Fruit fly (Drosophila melanogaster) whole organism, embryonic: ENCODE measurements around the gene CG17376.
A peak's percentile ranks its signal among the peaks of the same experiment; 100 is the strongest.

Experiments used
- Atf3 ChIP-seq: fragments of 200-800 bp; sonication (Bioruptor generic); optimal IDR thresholded peaks from 3 replicates; lab custom pipeline; 2016; ENCODE audit warnings: missing biosample characterization, missing genetic modification characterization
- BtbVII ChIP-seq: fragments of 200-800 bp; sonication (Bioruptor generic); optimal IDR thresholded peaks from 3 replicates; lab custom pipeline; 2017; ENCODE audit warnings: missing biosample characterization, mild to moderate bottlenecking, missing genetic modification characterization
- CG10431 ChIP-seq: fragments of 200-800 bp; sonication (Bioruptor generic); optimal IDR thresholded peaks from 3 replicates; lab custom pipeline; 2018; ENCODE audit warnings: missing biosample characterization, mild to moderate bottlenecking, missing genetic modification characterization
- CG11456 ChIP-seq: fragments of 200-800 bp; sonication (Bioruptor generic); IDR thresholded peaks from 3 replicates; pipeline ENCODE4 v1.3.6; 2022; ENCODE audit warnings: missing biosample characterization, missing genetic modification characterization
- CG1233 ChIP-seq: fragments of 200-800 bp; sonication (Bioruptor generic); optimal IDR thresholded peaks from 4 replicates; lab custom pipeline; 2018; ENCODE audit warnings: missing biosample characterization, mild to moderate bottlenecking, missing genetic modification characterization
- CG13624 ChIP-seq: fragments of 200-800 bp; sonication (Bioruptor generic); optimal IDR thresholded peaks from 2 replicates; lab custom pipeline; 2016; ENCODE audit warnings: missing biosample characterization, missing genetic modification characterization
- CG15696 ChIP-seq: fragments of 200-800 bp; sonication (Bioruptor generic); optimal IDR thresholded peaks from 2 replicates; lab custom pipeline; 2019; ENCODE audit warnings: missing biosample characterization, mild to moderate bottlenecking, missing genetic modification characterization, moderate library complexity
- CG1602 ChIP-seq: fragments of 200-800 bp; sonication (Bioruptor generic); optimal IDR thresholded peaks from 3 replicates; lab custom pipeline; 2016; ENCODE audit warnings: missing biosample characterization, missing genetic modification characterization
- CG1792 ChIP-seq: fragments of 200-800 bp; sonication (Bioruptor generic); optimal IDR thresholded peaks from 2 replicates; lab custom pipeline; 2016; ENCODE audit warnings: missing biosample characterization, missing genetic modification characterization
- CG2199 ChIP-seq: fragments of 200-800 bp; sonication (Bioruptor generic); IDR thresholded peaks from 3 replicates; pipeline ENCODE4 v1.3.6; 2022; ENCODE audit warnings: missing biosample characterization, missing genetic modification characterization
- CG34376 ChIP-seq: fragments of 200-800 bp; sonication (Bioruptor generic); optimal IDR thresholded peaks from 2 replicates; lab custom pipeline; 2018; ENCODE audit warnings: missing biosample characterization, mild to moderate bottlenecking, missing genetic modification characterization
- CG3726 ChIP-seq: fragments of 200-800 bp; sonication (Bioruptor generic); IDR thresholded peaks from 3 replicates; pipeline ENCODE4, ENCODE4 v1.3.6; 2022; ENCODE audit warnings: missing biosample characterization, missing genetic modification characterization
- CG4360 ChIP-seq: fragments of 200-800 bp; sonication (Bioruptor generic); IDR thresholded peaks from 2 replicates; pipeline ENCODE4 v1.3.6; 2022; ENCODE audit warnings: missing biosample characterization, missing genetic modification characterization
- CG7839 ChIP-seq: fragments of 200-800 bp; sonication (Bioruptor generic); optimal IDR thresholded peaks from 3 replicates; lab custom pipeline; 2018; ENCODE audit warnings: missing biosample characterization, mild to moderate bottlenecking, missing genetic modification characterization, moderate library complexity
- CG9437 ChIP-seq: fragments of 200-800 bp; sonication (Bioruptor generic); optimal IDR thresholded peaks from 2 replicates; lab custom pipeline; 2018; ENCODE audit warnings: missing biosample characterization, mild to moderate bottlenecking, missing genetic modification characterization
- CG9932 ChIP-seq: fragments of 200-800 bp; sonication (Bioruptor generic); IDR thresholded peaks from 2 replicates; pipeline ENCODE4 v1.3.6; 2022; ENCODE audit warnings: missing biosample characterization, missing genetic modification characterization
- D ChIP-seq, 2 experiments: fragments of 200-800 bp in 1 of 2; fragments of >200 bp in 1 of 2; sonication (Bioruptor generic) in 1 of 2; optimal IDR thresholded peaks; 2 replicates in 1 of 2; 3 replicates in 1 of 2; lab custom pipeline; 2017; ENCODE audit warnings: mild to moderate bottlenecking in 1 of 2, missing biosample characterization in 1 of 2, missing genetic modification characterization in 1 of 2, missing genetic modification reagents in 1 of 2
- Dp ChIP-seq: fragments of 200-800 bp; sonication (Bioruptor generic); optimal IDR thresholded peaks from 2 replicates; lab custom pipeline; 2018; ENCODE audit warnings: missing biosample characterization, mild to moderate bottlenecking, missing genetic modification characterization, moderate library complexity
- E2f1 ChIP-seq: fragments of 200-800 bp; sonication (Bioruptor generic); IDR thresholded peaks from 2 replicates; pipeline ENCODE4 v1.3.6; 2022; ENCODE audit warnings: missing biosample characterization, missing genetic modification characterization
- Hr78 ChIP-seq, 2 experiments: fragments of 200-800 bp in 1 of 2; fragments of >200 bp in 1 of 2; sonication (Bioruptor generic) in 1 of 2; optimal IDR thresholded peaks; 2 replicates each; lab custom pipeline; 2017 to 2019; ENCODE audit warnings: missing biosample characterization in 2 of 2, missing genetic modification characterization in 2 of 2, mild to moderate bottlenecking in 1 of 2, moderate library complexity in 1 of 2
- TFAM ChIP-seq: fragments of 200-800 bp; sonication (Bioruptor generic); optimal IDR thresholded peaks from 2 replicates; lab custom pipeline; 2017; ENCODE audit warnings: missing biosample characterization, missing genetic modification characterization, inconsistent platforms
- Usf ChIP-seq: fragments of 200-800 bp; sonication (Bioruptor generic); optimal IDR thresholded peaks from 2 replicates; lab custom pipeline; 2017; ENCODE audit warnings: missing genotype, missing biosample characterization, missing genetic modification characterization
- Xrp1 ChIP-seq: fragments of 200-800 bp; sonication (Bioruptor generic); IDR thresholded peaks from 2 replicates; pipeline ENCODE4 v1.3.6; 2022; ENCODE audit warnings: missing biosample characterization, missing genetic modification characterization
- bab2 ChIP-seq: fragments of 200-800 bp; sonication (Bioruptor generic); optimal IDR thresholded peaks from 2 replicates; lab custom pipeline; 2016; ENCODE audit warnings: missing biosample characterization, missing genetic modification characterization
- bigmax ChIP-seq: fragments of 200-800 bp; sonication (Bioruptor generic); optimal IDR thresholded peaks from 2 replicates; lab custom pipeline; 2018; ENCODE audit warnings: missing biosample characterization, mild to moderate bottlenecking, missing genetic modification characterization
- cg ChIP-seq: fragments of 200-800 bp; sonication (Bioruptor generic); optimal IDR thresholded peaks from 3 replicates; lab custom pipeline; 2019; ENCODE audit warnings: missing biosample characterization, mild to moderate bottlenecking, missing genetic modification characterization, moderate library complexity
- chn ChIP-seq: fragments of 200-800 bp; sonication (Bioruptor generic); optimal IDR thresholded peaks from 2 replicates; lab custom pipeline; 2016; ENCODE audit warnings: missing biosample characterization, missing genetic modification characterization
- crol ChIP-seq: fragments of 200-800 bp; sonication (Bioruptor generic); IDR thresholded peaks from 2 replicates; pipeline ENCODE4 v1.3.6; 2022; ENCODE audit warnings: missing biosample characterization, missing genetic modification characterization
- crp ChIP-seq, 2 experiments: fragments of 200-800 bp; sonication (Bioruptor generic); optimal IDR thresholded peaks; 2 replicates in 1 of 2; 3 replicates in 1 of 2; lab custom pipeline; 2017; ENCODE audit warnings: missing biosample characterization in 2 of 2, missing genetic modification characterization in 2 of 2, mild to moderate bottlenecking in 1 of 2, moderate library complexity in 1 of 2
- eve ChIP-seq, 2 experiments: fragments of >200 bp; optimal IDR thresholded peaks; 2 replicates each; lab custom pipeline; 2017; ENCODE audit warnings: missing biosample characterization in 2 of 2, missing genetic modification characterization in 2 of 2
- eyg ChIP-seq: fragments of 200-800 bp; sonication (Bioruptor generic); optimal IDR thresholded peaks from 3 replicates; lab custom pipeline; 2016; ENCODE audit warnings: missing biosample characterization, missing genetic modification characterization
- hkb ChIP-seq, 2 experiments: fragments of 200-800 bp in 1 of 2; fragments of >200 bp in 1 of 2; sonication (Bioruptor generic) in 1 of 2; IDR thresholded peaks in 1 of 2; optimal IDR thresholded peaks in 1 of 2; 2 replicates each; pipeline versions ENCODE4 v1.3.6 to Lab custom; 2017 to 2022; ENCODE audit warnings: missing biosample characterization in 1 of 2, missing genetic modification characterization in 1 of 2
- ind ChIP-seq: fragments of 200-800 bp; sonication (Bioruptor generic); optimal IDR thresholded peaks from 3 replicates; lab custom pipeline; 2016; ENCODE audit warnings: missing biosample characterization, missing genetic modification characterization
- insv ChIP-seq, 2 experiments: fragments of 200-800 bp; sonication (Bioruptor generic); optimal IDR thresholded peaks; 3 replicates each; lab custom pipeline; 2016 to 2018; ENCODE audit warnings: missing biosample characterization in 2 of 2, missing genetic modification characterization in 2 of 2
- odd ChIP-seq: fragments of 200-800 bp; sonication (Bioruptor generic); optimal IDR thresholded peaks from 2 replicates; lab custom pipeline; 2017; ENCODE audit warnings: missing biosample characterization, mild to moderate bottlenecking, missing genetic modification characterization
- pfk ChIP-seq: fragments of 200-800 bp; sonication (Bioruptor generic); optimal IDR thresholded peaks from 2 replicates; lab custom pipeline; 2018; ENCODE audit warnings: missing biosample characterization, mild to moderate bottlenecking, missing genetic modification characterization, moderate library complexity
- pita ChIP-seq: fragments of 200-800 bp; sonication (Bioruptor generic); optimal IDR thresholded peaks from 2 replicates; lab custom pipeline; 2017; ENCODE audit warnings: missing biosample characterization, mild to moderate bottlenecking, missing genetic modification characterization
- pnt ChIP-seq: fragments of 200-800 bp; sonication (Bioruptor generic); optimal IDR thresholded peaks from 3 replicates; lab custom pipeline; 2016; ENCODE audit warnings: missing biosample characterization, missing genetic modification characterization
- pros ChIP-seq: fragments of 200-800 bp; sonication (Bioruptor generic); optimal IDR thresholded peaks from 3 replicates; lab custom pipeline; 2019; ENCODE audit warnings: missing biosample characterization, mild to moderate bottlenecking, missing genetic modification characterization, moderate library complexity
- rib ChIP-seq: fragments of 200-800 bp; sonication (Bioruptor generic); IDR thresholded peaks from 2 replicates; pipeline ENCODE4 v1.3.6; 2022; ENCODE audit warnings: missing biosample characterization, missing genetic modification characterization
- run ChIP-seq: fragments of 200-800 bp; sonication (Bioruptor generic); optimal IDR thresholded peaks from 3 replicates; lab custom pipeline; 2018; ENCODE audit warnings: missing biosample characterization, mild to moderate bottlenecking, missing genetic modification characterization
- scrt ChIP-seq: fragments of 200-800 bp; sonication (Bioruptor generic); optimal IDR thresholded peaks from 2 replicates; lab custom pipeline; 2018; ENCODE audit warnings: missing biosample characterization, mild to moderate bottlenecking, missing genetic modification characterization, moderate library complexity
- sens ChIP-seq: fragments of 200-800 bp; sonication (Bioruptor generic); peaks from one replicate; lab custom pipeline; 2016; ENCODE audit warnings: missing biosample characterization, missing genetic modification characterization
- sima ChIP-seq: fragments of 200-800 bp; sonication (Bioruptor generic); optimal IDR thresholded peaks from 2 replicates; lab custom pipeline; 2016; ENCODE audit warnings: missing biosample characterization, missing genetic modification characterization
- so ChIP-seq: fragments of 200-800 bp; sonication (Bioruptor generic); IDR thresholded peaks from 3 replicates; pipeline ENCODE4 v1.3.6; 2022; ENCODE audit warnings: missing biosample characterization, missing genetic modification characterization
- sqz ChIP-seq: fragments of 200-800 bp; sonication (Bioruptor generic); optimal IDR thresholded peaks from 3 replicates; lab custom pipeline; 2018; ENCODE audit warnings: missing biosample characterization, mild to moderate bottlenecking, missing genetic modification characterization
- ssp ChIP-seq: fragments of 200-800 bp; sonication (Bioruptor generic); IDR thresholded peaks from 2 replicates; pipeline ENCODE4 v1.3.6; 2022; ENCODE audit warnings: missing biosample characterization, missing genetic modification characterization
- vvl ChIP-seq: fragments of 200-800 bp; sonication (Bioruptor generic); IDR thresholded peaks from 2 replicates; pipeline ENCODE4 v1.3.6; 2022; ENCODE audit warnings: missing biosample characterization, missing genetic modification characterization
- yki ChIP-seq: fragments of >200 bp; optimal IDR thresholded peaks from 3 replicates; lab custom pipeline; 2018

Gene CG17376

dm6 chr2L:6794418-6794793 lies 6.3 kb downstream of the CG17376 start (continued):
- no peak for TF ChIP-seq CG1602 (GFP tag; lab: Kevin White, UChicago)
- peak; percentile 8 for TF ChIP-seq CG34376 (GFP tag; lab: Kevin White, UChicago)
- TF ChIP-seq CG15696: no peak
- TF ChIP-seq sqz (GFP tag; lab: Kevin White, UChicago): peak; percentile 43
- no peak for TF ChIP-seq crol (GFP tag; lab: Robert Waterston, UW)
- no peak for TF ChIP-seq pfk (GFP tag; lab: Kevin White, UChicago)
- TF ChIP-seq crp (GFP tag; optimal IDR thresholded peaks at IDR 0.05; lab: Kevin White, UChicago): no peak
- TF ChIP-seq run (tag; lab: Kevin White, UChicago): no peak
- no peak for TF ChIP-seq chn (GFP tag; lab: Kevin White, UChicago)
- no peak for TF ChIP-seq pita (GFP tag; lab: Kevin White, UChicago)
- no peak for TF ChIP-seq CG4360
- TF ChIP-seq CG9437: peak; percentile 6
- TF ChIP-seq ssp (GFP tag; lab: Robert Waterston, UW): no peak
- TF ChIP-seq ind (GFP tag; lab: Kevin White, UChicago): no peak
- no peak for TF ChIP-seq CG1233 (GFP tag; lab: Kevin White, UChicago)
- TF ChIP-seq rib (GFP tag; lab: Robert Waterston, UW): 0 out of 2 replicates have a peak, but pooled peaks have one; percentile 10
- TF ChIP-seq vvl (GFP tag; lab: Robert Waterston, UW): peak; percentile 23; the same call in 1 of the 2 replicates
- no peak for TF ChIP-seq eyg (GFP tag; lab: Kevin White, UChicago)
- peak in 1 of 2 experiments; percentile 28 for TF ChIP-seq eve (GFP tag; optimal IDR thresholded peaks at IDR 0.05; lab: Kevin White, UChicago)
- no peak for TF ChIP-seq CG3726 (GFP tag; lab: Robert Waterston, UW)
- no peak for TF ChIP-seq insv (GFP tag; optimal IDR thresholded peaks at IDR 0.05; lab: Kevin White, UChicago)
- TF ChIP-seq Xrp1 (GFP tag; lab: Robert Waterston, UW): no peak
- no peak for TF ChIP-seq CG13624 (GFP tag; lab: Kevin White, UChicago)
- TF ChIP-seq yki: no peak
- TF ChIP-seq Usf (GFP tag; lab: Kevin White, UChicago): no peak
- TF ChIP-seq CG11456 (GFP tag; lab: Robert Waterston, UW): no peak
- TF ChIP-seq, all 482 proteins: peak for 31

- TF ChIP-seq Atf3 (no peak), sens (peak; percentile 32), E2f1 (peak; percentile 20; the same call in 1 of the 2 replicates), crol (GFP tag; lab: Robert Waterston, UW) (peak; percentile 37; the same call in 1 of the 2 replicates), CG4360 (peak; percentile 98), cg (peak; percentile 51), Hr78 (GFP tag; optimal IDR thresholded peaks at IDR 0.05; lab: Kevin White, UChicago) (peak in 1 of 2 experiments; percentile 64), CG1792 (no peak), CG2199 (GFP tag; lab: Robert Waterston, UW) (peak; percentile 77; the same call in 2 of the 3 replicates), CG7839 (tag; lab: Kevin White, UChicago) (peak; percentile 2), TFAM (GFP tag; lab: Kevin White, UChicago) (no peak), CG10431 (GFP tag; lab: Kevin White, UChicago) (no peak), so (0 out of 3 replicates have a peak, but pooled peaks have one; percentile 17), bigmax (GFP tag; lab: Kevin White, UChicago) (peak; percentile 58), BtbVII (GFP tag; lab: Kevin White, UChicago) (peak; percentile 32), pros (peak; percentile 98), scrt (GFP tag; lab: Kevin White, UChicago) (peak; percentile 63), hkb (optimal IDR thresholded peaks at IDR 0.05; lab: Kevin White, UChicago) (no peak), hkb (GFP tag; IDR thresholded peaks at IDR 0.05; lab: Robert Waterston, UW) (no peak), Dp (GFP tag; lab: Kevin White, UChicago) (no peak), D (optimal IDR thresholded peaks at IDR 0.05; lab: Kevin White, UChicago) (peak; percentile 35), D (GFP tag; optimal IDR thresholded peaks at IDR 0.05; lab: Kevin White, UChicago) (no peak), sima (GFP tag; lab: Kevin White, UChicago) (no peak), pnt (GFP tag; lab: Kevin White, UChicago) (no peak), CG9932 (GFP tag; lab: Robert Waterston, UW) (no peak), odd (GFP tag; lab: Kevin White, UChicago) (peak; percentile 7), bab2 (GFP tag; lab: Kevin White, UChicago) (no peak)
These were observed 6.8 kb downstream of the CG17376 start for dm6 chr2L:6793763-6794417.
